Worm (Caenorhabditis elegans) whole organism, early embryonic: ENCODE results near the gene fbxa-85.

Source experiments
- ama-1 ChIP-seq: fragments of 150-350 bp; optimal IDR thresholded peaks from 2 replicates; lab custom pipeline; 2014
- sea-1 ChIP-seq: fragments of 200-800 bp; sonication (Bioruptor generic); conservative IDR thresholded peaks from 2 replicates; pipeline ENCODE4 v1.3.6; 2022; ENCODE audit warnings: missing genetic modification characterization, missing compliant biosample characterization

DNA sequence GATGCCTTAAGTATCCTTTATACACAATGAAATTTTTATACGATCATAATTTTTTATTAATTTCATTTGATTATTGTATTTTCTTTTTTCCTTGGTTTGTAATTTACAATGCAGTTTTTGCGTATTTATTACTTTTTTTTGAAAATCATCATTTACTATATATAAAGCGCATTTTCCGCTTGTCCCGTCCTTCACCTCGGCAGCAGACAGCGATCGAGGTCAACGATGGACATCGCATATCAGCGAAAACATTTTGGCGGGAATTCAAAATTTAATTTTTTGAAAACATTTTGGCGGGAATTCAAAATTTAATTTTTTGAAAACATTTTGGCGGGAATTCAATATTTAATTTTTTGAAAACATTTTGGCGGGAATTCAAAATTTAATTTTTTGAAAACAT is 49.0 kb downstream of the fbxa-85 start:
- TF ChIP-seq sea-1 (GFP tag; lab: Robert Waterston, UW) = no peak
- TF ChIP-seq ama-1 = no peak
